Fruit fly (Drosophila melanogaster) whole organism, adult: ENCODE results near the gene TwdlY.

Experiments used
- CG11617 ChIP-seq: fragments of 200-800 bp; sonication (Bioruptor generic); optimal IDR thresholded peaks from 2 replicates; lab custom pipeline; 2017; ENCODE audit warnings: mild to moderate bottlenecking, missing biosample characterization, missing genetic modification reagents, missing genetic modification characterization
- CG12768 ChIP-seq: fragments of 200-800 bp; sonication (Bioruptor generic); optimal IDR thresholded peaks from 2 replicates; lab custom pipeline; 2017; ENCODE audit warnings: missing biosample characterization, missing genetic modification characterization, mild to moderate bottlenecking, moderate library complexity, missing genetic modification reagents
- CG14711 ChIP-seq: fragments of 200-800 bp; sonication (Bioruptor generic); optimal IDR thresholded peaks from 2 replicates; lab custom pipeline; 2018; ENCODE audit warnings: missing biosample characterization, mild to moderate bottlenecking, missing genetic modification characterization, moderate library complexity
- CG1620 ChIP-seq: fragments of 200-800 bp; sonication (Bioruptor generic); optimal IDR thresholded peaks from 2 replicates; lab custom pipeline; 2016; ENCODE audit warnings: missing biosample characterization, missing genetic modification characterization
- CG33017 ChIP-seq: fragments of 200-800 bp; sonication (Bioruptor generic); optimal IDR thresholded peaks from 2 replicates; lab custom pipeline; 2018; ENCODE audit warnings: missing biosample characterization, mild to moderate bottlenecking, missing genetic modification characterization, moderate library complexity
- CG5204 ChIP-seq: fragments of 200-800 bp; sonication (Bioruptor generic); optimal IDR thresholded peaks from 2 replicates; lab custom pipeline; 2016; ENCODE audit warnings: missing biosample characterization, missing genetic modification characterization
- CG7045 ChIP-seq: fragments of 200-800 bp; sonication (Bioruptor generic); optimal IDR thresholded peaks from 2 replicates; lab custom pipeline; 2017; ENCODE audit warnings: missing biosample characterization, mild to moderate bottlenecking, missing genetic modification characterization
- CG7101 ChIP-seq: fragments of 200-800 bp; sonication (Bioruptor generic); optimal IDR thresholded peaks from 2 replicates; lab custom pipeline; 2018; ENCODE audit warnings: missing biosample characterization, mild to moderate bottlenecking, missing genetic modification characterization, moderate library complexity
- Clk ChIP-seq: fragments of 200-800 bp; sonication (Bioruptor generic); optimal IDR thresholded peaks from 2 replicates; lab custom pipeline; 2017; ENCODE audit warnings: missing biosample characterization, missing genetic modification characterization
- Crg-1 ChIP-seq: fragments of 200-800 bp; sonication (Bioruptor generic); optimal IDR thresholded peaks from 2 replicates; lab custom pipeline; 2016; ENCODE audit warnings: missing biosample characterization, missing genetic modification characterization
- Hr96 ChIP-seq: fragments of 200-800 bp; sonication (Bioruptor generic); optimal IDR thresholded peaks from 2 replicates; lab custom pipeline; 2016; ENCODE audit warnings: missing biosample characterization, missing genetic modification characterization
- Mnt ChIP-seq: fragments of 200-800 bp; sonication (Bioruptor generic); optimal IDR thresholded peaks from 2 replicates; lab custom pipeline; 2016; ENCODE audit warnings: missing biosample characterization, mild to moderate bottlenecking, missing genetic modification characterization
- bab1 ChIP-seq: fragments of 200-800 bp; sonication (Bioruptor generic); optimal IDR thresholded peaks from 3 replicates; lab custom pipeline; 2019; ENCODE audit warnings: missing biosample characterization, mild to moderate bottlenecking, missing genetic modification characterization, moderate library complexity
- cic ChIP-seq: fragments of 200-800 bp; sonication (Bioruptor generic); optimal IDR thresholded peaks from 2 replicates; lab custom pipeline; 2017; ENCODE audit warnings: missing biosample characterization, mild to moderate bottlenecking, missing genetic modification characterization, moderate library complexity
- cnc ChIP-seq, 2 experiments: fragments of >200 bp; optimal IDR thresholded peaks; 2 replicates each; lab custom pipeline; 2017
- kay ChIP-seq: fragments of 200-800 bp; sonication (Bioruptor generic); peaks from one replicate; lab custom pipeline; 2016; ENCODE audit warnings: missing biosample characterization, missing genetic modification characterization, borderline replicate concordance
- ovo ChIP-seq: fragments of 200-800 bp; sonication (Bioruptor generic); optimal IDR thresholded peaks from 2 replicates; lab custom pipeline; 2016; ENCODE audit warnings: missing biosample characterization, missing genetic modification characterization
- pad ChIP-seq: fragments of 200-800 bp; sonication (Bioruptor generic); optimal IDR thresholded peaks from 3 replicates; lab custom pipeline; 2017; ENCODE audit warnings: missing biosample characterization, missing genetic modification characterization, mild to moderate bottlenecking, moderate library complexity, missing genetic modification reagents
- tj ChIP-seq: fragments of 200-800 bp; sonication (Bioruptor generic); optimal IDR thresholded peaks from 3 replicates; lab custom pipeline; 2017; ENCODE audit warnings: missing biosample characterization, mild to moderate bottlenecking, missing genetic modification characterization, moderate library complexity
- toe ChIP-seq: fragments of 200-800 bp; sonication (Bioruptor generic); optimal IDR thresholded peaks from 2 replicates; lab custom pipeline; 2016; ENCODE audit warnings: missing biosample characterization, missing genetic modification characterization

TwdlY gene

DNA sequence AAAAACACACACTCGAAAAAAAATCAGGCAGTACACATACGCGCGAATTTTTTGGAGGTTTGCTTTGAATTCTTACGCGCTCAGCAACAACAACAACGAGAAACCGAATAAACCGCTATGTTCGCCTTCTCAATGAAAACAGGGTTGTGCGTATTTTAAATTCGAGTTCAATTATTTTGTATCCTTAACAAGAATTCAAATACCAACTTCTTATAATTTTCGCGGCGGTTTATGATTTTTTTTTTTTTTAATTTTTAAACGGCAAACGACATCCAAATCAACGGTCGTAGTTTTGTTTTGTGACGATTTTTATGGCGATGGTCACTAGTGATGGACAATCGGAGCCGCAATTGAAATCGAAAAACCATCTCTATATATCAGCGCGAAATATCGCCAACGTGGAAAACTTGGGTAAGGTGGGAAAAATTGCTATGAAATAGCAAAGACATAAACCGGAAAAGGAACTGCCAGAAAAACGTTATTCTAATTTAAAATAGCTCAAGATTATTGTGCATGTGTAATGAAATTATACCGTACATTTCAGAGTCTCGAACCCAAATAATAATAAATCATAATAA lies 16.9 kb downstream of the TwdlY start, which contains the start of gene goe:
Gene goe, minus strand, starts transcription at position 332 of the 578 bp plus-strand sequence.
- TF ChIP-seq CG7045 (GFP tag; lab: Kevin White, UChicago) (no peak), pad (peak; percentile 56), CG12768 (no peak), toe (GFP tag; lab: Kevin White, UChicago) (peak; percentile 67), Hr96 (GFP tag; lab: Kevin White, UChicago) (peak; percentile 92), CG33017 (tag; lab: Kevin White, UChicago) (peak; percentile 7), Crg-1 (GFP tag; lab: Kevin White, UChicago) (peak; percentile 70), Mnt (peak; percentile 74), CG11617 (peak; percentile 75), kay (GFP tag; lab: Kevin White, UChicago) (peak; percentile 66), ovo (GFP tag; lab: Kevin White, UChicago) (peak; percentile 94), cnc (optimal IDR thresholded peaks at IDR 0.05; lab: Kevin White, UChicago) (no peak), CG5204 (GFP tag; lab: Kevin White, UChicago) (peak; percentile 72), cic (peak; percentile 22), tj (peak; percentile 46), Clk (GFP tag; lab: Kevin White, UChicago) (no peak), bab1 (GFP tag; lab: Kevin White, UChicago) (peak; percentile 84), CG7101 (tag; lab: Kevin White, UChicago) (peak; percentile 87), CG14711 (tag; lab: Kevin White, UChicago) (peak; percentile 78), CG1620 (peak; percentile 90)

- TF ChIP-seq CG33017 (tag; lab: Kevin White, UChicago) (no peak), tj (no peak), bab1 (GFP tag; lab: Kevin White, UChicago) (no peak), Hr96 (GFP tag; lab: Kevin White, UChicago) (no peak), toe (GFP tag; lab: Kevin White, UChicago) (no peak), Mnt (no peak), CG11617 (no peak), CG14711 (tag; lab: Kevin White, UChicago) (no peak), cnc (optimal IDR thresholded peaks at IDR 0.05; lab: Kevin White, UChicago) (no peak), CG1620 (no peak), pad (no peak), CG7045 (GFP tag; lab: Kevin White, UChicago) (no peak), CG7101 (tag; lab: Kevin White, UChicago) (no peak), ovo (GFP tag; lab: Kevin White, UChicago) (no peak), Clk (GFP tag; lab: Kevin White, UChicago) (no peak), kay (GFP tag; lab: Kevin White, UChicago) (no peak)
Observed at dm6 chrX:16753066-16753465, 18.3 kb downstream of the TwdlY start.

DNA sequence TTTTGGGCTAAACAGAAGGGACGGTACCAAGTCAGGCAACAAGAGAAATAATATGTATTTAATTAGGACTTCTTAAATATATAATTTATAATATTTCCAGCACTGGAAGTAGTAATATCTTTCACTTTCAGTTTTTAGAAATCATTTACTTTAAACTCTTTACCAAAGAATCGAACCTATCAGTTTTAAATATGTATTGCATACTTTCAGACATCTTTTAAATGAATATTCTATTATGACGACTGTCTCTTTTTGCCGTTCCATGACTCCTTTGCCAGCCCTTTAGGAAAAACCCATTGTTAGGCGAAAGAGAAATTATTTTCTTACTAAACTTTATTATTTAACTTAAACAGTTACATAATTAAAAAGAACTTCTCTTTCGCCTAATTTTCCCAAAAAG lies 22.9 kb downstream of the TwdlY start:
- TF ChIP-seq CG14711 (tag; lab: Kevin White, UChicago) (no peak), kay (GFP tag; lab: Kevin White, UChicago) (no peak), cnc (optimal IDR thresholded peaks at IDR 0.05; lab: Kevin White, UChicago) (no peak), ovo (GFP tag; lab: Kevin White, UChicago) (no peak), cic (no peak), CG7045 (GFP tag; lab: Kevin White, UChicago) (no peak), CG11617 (no peak), toe (GFP tag; lab: Kevin White, UChicago) (no peak), Crg-1 (GFP tag; lab: Kevin White, UChicago) (no peak), Clk (GFP tag; lab: Kevin White, UChicago) (no peak), CG12768 (no peak), tj (no peak), Mnt (no peak), bab1 (GFP tag; lab: Kevin White, UChicago) (no peak), CG5204 (GFP tag; lab: Kevin White, UChicago) (no peak), CG1620 (no peak), pad (no peak), Hr96 (GFP tag; lab: Kevin White, UChicago) (no peak), CG33017 (tag; lab: Kevin White, UChicago) (no peak)

DNA sequence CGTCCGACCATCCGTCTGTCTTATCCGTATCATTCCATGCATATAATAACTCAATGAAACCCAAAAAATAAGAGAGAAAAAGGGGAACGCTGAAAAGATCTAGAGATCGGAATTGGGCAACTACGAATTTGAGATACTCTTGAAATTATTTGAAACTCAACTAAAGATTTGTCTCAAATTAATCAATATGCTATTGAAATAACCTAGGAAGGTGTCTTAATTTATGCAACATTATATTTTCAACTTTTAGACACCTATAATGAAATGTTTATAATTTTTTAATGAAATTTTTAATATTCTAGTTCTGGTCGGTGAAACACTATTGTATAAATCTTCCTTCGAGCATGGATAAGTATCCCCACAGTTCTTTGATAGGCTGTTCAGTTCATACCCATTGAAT lies 25.8 kb downstream of the TwdlY start:
- no peak for TF ChIP-seq CG5204 (GFP tag; lab: Kevin White, UChicago)
- no peak for TF ChIP-seq CG7101 (tag; lab: Kevin White, UChicago)
- TF ChIP-seq cic, result no peak
- no peak for TF ChIP-seq CG14711 (tag; lab: Kevin White, UChicago)
- no peak for TF ChIP-seq Clk (GFP tag; lab: Kevin White, UChicago)
- no peak for TF ChIP-seq kay (GFP tag; lab: Kevin White, UChicago)
- TF ChIP-seq cnc (optimal IDR thresholded peaks at IDR 0.05; lab: Kevin White, UChicago), result no peak
- no peak for TF ChIP-seq toe (GFP tag; lab: Kevin White, UChicago)
- TF ChIP-seq CG1620, result no peak
- TF ChIP-seq bab1 (GFP tag; lab: Kevin White, UChicago), result no peak
- no peak for TF ChIP-seq CG12768
- TF ChIP-seq tj, result no peak
- no peak for TF ChIP-seq CG11617
- no peak for TF ChIP-seq CG7045 (GFP tag; lab: Kevin White, UChicago)

DNA sequence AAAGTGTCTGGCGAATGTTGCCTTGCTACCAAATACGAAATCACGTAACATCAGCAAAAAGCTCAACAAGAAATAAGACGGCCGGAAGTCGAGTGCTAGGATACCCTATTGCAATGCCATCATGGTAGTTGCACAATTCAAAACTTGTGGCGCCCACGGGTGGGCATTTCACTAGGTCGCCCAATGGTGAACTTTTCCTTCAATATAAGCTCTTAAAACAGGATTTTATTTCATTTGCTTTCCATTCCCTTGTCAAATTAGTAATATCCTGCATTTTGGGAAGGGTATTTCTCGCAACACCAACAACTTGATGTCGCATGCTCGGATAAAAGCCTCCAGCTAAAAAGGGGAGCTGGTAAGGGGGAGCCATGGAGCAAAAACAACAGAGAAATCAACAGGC lies 26.8 kb downstream of the TwdlY start:
- no peak for TF ChIP-seq bab1 (GFP tag; lab: Kevin White, UChicago)
- TF ChIP-seq Hr96 (GFP tag; lab: Kevin White, UChicago), result no peak
- TF ChIP-seq kay (GFP tag; lab: Kevin White, UChicago), result no peak
- TF ChIP-seq CG11617, result no peak
- TF ChIP-seq CG7101 (tag; lab: Kevin White, UChicago), result no peak
- TF ChIP-seq Crg-1 (GFP tag; lab: Kevin White, UChicago), result no peak
- TF ChIP-seq cic, result no peak
- TF ChIP-seq CG5204 (GFP tag; lab: Kevin White, UChicago), result no peak
- no peak for TF ChIP-seq CG14711 (tag; lab: Kevin White, UChicago)

DNA sequence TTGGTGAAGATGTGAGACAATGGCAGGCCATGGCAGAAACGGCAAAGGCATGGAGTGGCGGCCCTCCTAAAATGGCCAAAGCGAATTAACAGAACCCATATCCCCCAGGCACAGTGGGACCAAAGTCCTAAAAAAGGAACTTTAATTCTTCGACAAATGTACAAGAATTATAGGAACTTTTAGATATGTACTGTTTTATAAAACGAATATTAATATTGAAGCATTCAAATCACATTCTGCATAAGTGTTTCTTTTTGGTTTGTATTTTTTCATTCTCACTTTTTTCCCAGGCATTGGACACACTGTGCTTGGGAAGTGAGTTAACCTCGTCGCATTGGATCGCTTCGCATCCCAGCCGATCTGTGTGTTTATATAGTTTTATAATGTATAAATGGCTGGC lies 30.2 kb downstream of the TwdlY start:
- no peak for TF ChIP-seq CG7101 (tag; lab: Kevin White, UChicago)
- no peak for TF ChIP-seq cnc (optimal IDR thresholded peaks at IDR 0.05; lab: Kevin White, UChicago)
- TF ChIP-seq bab1 (GFP tag; lab: Kevin White, UChicago), result no peak
- TF ChIP-seq CG33017 (tag; lab: Kevin White, UChicago), result no peak
- TF ChIP-seq CG1620, result no peak
- TF ChIP-seq CG7045 (GFP tag; lab: Kevin White, UChicago), result no peak
- TF ChIP-seq CG14711 (tag; lab: Kevin White, UChicago), result no peak
- no peak for TF ChIP-seq Mnt
- no peak for TF ChIP-seq Clk (GFP tag; lab: Kevin White, UChicago)
